Fruit fly (Drosophila melanogaster) whole organism, embryonic: ENCODE results near the gene CG13893.
A peak's percentile ranks its signal among the peaks of the same experiment; 100 is the strongest.

Experiments used
- Asciz ChIP-seq: fragments of 200-800 bp; sonication (Bioruptor generic); optimal IDR thresholded peaks from 2 replicates; lab custom pipeline; 2017; ENCODE audit warnings: missing biosample characterization, mild to moderate bottlenecking, missing genetic modification characterization, missing genetic modification reagents
- Awh ChIP-seq: fragments of 200-800 bp; sonication (Bioruptor generic); IDR thresholded peaks from 2 replicates; pipeline ENCODE4, ENCODE4 v1.3.6; 2022; ENCODE audit warnings: missing biosample characterization, missing genetic modification characterization
- Bgb ChIP-seq: fragments of 200-800 bp; sonication (Bioruptor generic); IDR thresholded peaks from 2 replicates; pipeline ENCODE4 v1.3.6; 2022; ENCODE audit warnings: missing biosample characterization, missing genetic modification characterization; ENCODE audit not compliant: partially characterized antibody
- CG11398 ChIP-seq: fragments of 200-800 bp; sonication (Bioruptor generic); optimal IDR thresholded peaks from 2 replicates; lab custom pipeline; 2016; ENCODE audit warnings: missing biosample characterization, missing genetic modification characterization
- CG13123 ChIP-seq: fragments of 200-800 bp; sonication (Bioruptor generic); optimal IDR thresholded peaks from 2 replicates; lab custom pipeline; 2016; ENCODE audit warnings: missing biosample characterization, missing genetic modification characterization
- CG17361 ChIP-seq: fragments of 200-800 bp; sonication (Bioruptor generic); IDR thresholded peaks from 3 replicates; pipeline ENCODE4 v1.3.6; 2022; ENCODE audit warnings: missing biosample characterization, missing genetic modification characterization
- CG2202 ChIP-seq: fragments of 200-800 bp; sonication (Bioruptor generic); optimal IDR thresholded peaks from 2 replicates; lab custom pipeline; 2018; ENCODE audit warnings: missing biosample characterization, mild to moderate bottlenecking, missing genetic modification characterization
- CG2678 ChIP-seq: fragments of 200-800 bp; sonication (Bioruptor generic); optimal IDR thresholded peaks from 3 replicates; lab custom pipeline; 2019; ENCODE audit warnings: missing biosample characterization, mild to moderate bottlenecking, missing genetic modification characterization, moderate library complexity
- CG2712 ChIP-seq: fragments of 200-800 bp; optimal IDR thresholded peaks from 3 replicates; lab custom pipeline; 2019; ENCODE audit warnings: missing biosample characterization, mild to moderate bottlenecking, missing genetic modification characterization, moderate library complexity
- CG5180 ChIP-seq: fragments of 200-800 bp; sonication (Bioruptor generic); optimal IDR thresholded peaks from 3 replicates; lab custom pipeline; 2017; ENCODE audit warnings: missing biosample characterization, missing genetic modification characterization, mild to moderate bottlenecking, moderate library complexity, missing genetic modification reagents
- CG5245 ChIP-seq: fragments of 200-800 bp; sonication (Bioruptor generic); optimal IDR thresholded peaks from 3 replicates; lab custom pipeline; 2016; ENCODE audit warnings: missing biosample characterization, missing genetic modification characterization
- CG6683 ChIP-seq: fragments of 200-800 bp; sonication (Bioruptor generic); optimal IDR thresholded peaks from 2 replicates; lab custom pipeline; 2017; ENCODE audit warnings: missing biosample characterization, mild to moderate bottlenecking, missing genetic modification characterization, missing genetic modification reagents
- CG7556 ChIP-seq: fragments of 200-800 bp; sonication (Bioruptor generic); optimal IDR thresholded peaks from 2 replicates; lab custom pipeline; 2017; ENCODE audit warnings: missing biosample characterization, mild to moderate bottlenecking, missing genetic modification characterization
- CG8281 ChIP-seq: fragments of 200-800 bp; sonication (Bioruptor generic); optimal IDR thresholded peaks from 2 replicates; lab custom pipeline; 2018; ENCODE audit warnings: missing biosample characterization, mild to moderate bottlenecking, missing genetic modification characterization, moderate library complexity
- CG9797 ChIP-seq: fragments of 200-800 bp; sonication (Bioruptor generic); optimal IDR thresholded peaks from 3 replicates; lab custom pipeline; 2018; ENCODE audit warnings: missing biosample characterization, mild to moderate bottlenecking, missing genetic modification characterization
- Dip3 ChIP-seq: fragments of 200-800 bp; sonication (Bioruptor generic); optimal IDR thresholded peaks from 3 replicates; lab custom pipeline; 2016; ENCODE audit warnings: missing biosample characterization, missing genetic modification characterization
- Dp ChIP-seq: fragments of 200-800 bp; sonication (Bioruptor generic); optimal IDR thresholded peaks from 2 replicates; lab custom pipeline; 2018; ENCODE audit warnings: missing biosample characterization, mild to moderate bottlenecking, missing genetic modification characterization, moderate library complexity
- E2f1 ChIP-seq: fragments of 200-800 bp; sonication (Bioruptor generic); IDR thresholded peaks from 2 replicates; pipeline ENCODE4 v1.3.6; 2022; ENCODE audit warnings: missing biosample characterization, missing genetic modification characterization
- E2f2 ChIP-seq: fragments of 200-800 bp; sonication (Bioruptor generic); IDR thresholded peaks from 2 replicates; pipeline ENCODE4 v1.3.6; 2022; ENCODE audit warnings: missing biosample characterization, missing genetic modification characterization
- Fer3 ChIP-seq: fragments of 200-800 bp; sonication (Bioruptor generic); optimal IDR thresholded peaks from 2 replicates; lab custom pipeline; 2018; ENCODE audit warnings: missing biosample characterization, mild to moderate bottlenecking, missing genetic modification characterization, moderate library complexity
- GATAe ChIP-seq: fragments of 200-800 bp; sonication (Bioruptor generic); conservative IDR thresholded peaks from 2 replicates; pipeline ENCODE4 v1.3.6; 2022; ENCODE audit warnings: missing biosample characterization, missing genetic modification characterization
- HLH54F ChIP-seq: fragments of 200-800 bp; sonication (Bioruptor generic); optimal IDR thresholded peaks from 3 replicates; lab custom pipeline; 2016; ENCODE audit warnings: missing biosample characterization, missing genetic modification characterization
- HmgZ ChIP-seq: fragments of 200-800 bp; sonication (Bioruptor generic); optimal IDR thresholded peaks from 2 replicates; lab custom pipeline; 2018; ENCODE audit warnings: missing biosample characterization, mild to moderate bottlenecking, missing genetic modification characterization
- Hmr ChIP-seq: fragments of 200-800 bp; sonication (Bioruptor generic); optimal IDR thresholded peaks from 3 replicates; lab custom pipeline; 2017; ENCODE audit warnings: mild to moderate bottlenecking, missing biosample characterization, missing genetic modification reagents, missing genetic modification characterization
- NC2β ChIP-seq: fragments of 200-800 bp; sonication (Bioruptor generic); optimal IDR thresholded peaks from 2 replicates; lab custom pipeline; 2016; ENCODE audit warnings: missing biosample characterization, missing genetic modification characterization
- Nf-YB ChIP-seq: fragments of 200-800 bp; sonication (Bioruptor generic); optimal IDR thresholded peaks from 3 replicates; lab custom pipeline; 2019; ENCODE audit warnings: missing biosample characterization, mild to moderate bottlenecking, missing genetic modification characterization, moderate library complexity
- Pdp1 ChIP-seq, 2 experiments: fragments of 200-800 bp; sonication (Bioruptor generic); optimal IDR thresholded peaks; 3 replicates each; lab custom pipeline; 2016; ENCODE audit warnings: missing biosample characterization in 2 of 2, missing genetic modification characterization in 2 of 2, mild to moderate bottlenecking in 1 of 2, moderate library complexity in 1 of 2
- ab ChIP-seq: fragments of 200-800 bp; sonication (Bioruptor generic); optimal IDR thresholded peaks from 2 replicates; lab custom pipeline; 2016; ENCODE audit warnings: missing biosample characterization, missing genetic modification characterization
- ac ChIP-seq: fragments of 200-800 bp; sonication (Bioruptor generic); optimal IDR thresholded peaks from 3 replicates; lab custom pipeline; 2017; ENCODE audit warnings: missing biosample characterization, mild to moderate bottlenecking, missing genetic modification characterization
- corto ChIP-seq: fragments of 200-800 bp; sonication (Bioruptor generic); optimal IDR thresholded peaks from 2 replicates; lab custom pipeline; 2016; ENCODE audit warnings: missing biosample characterization, mild to moderate bottlenecking, missing genetic modification characterization, moderate library complexity
- crol ChIP-seq: fragments of 200-800 bp; sonication (Bioruptor generic); IDR thresholded peaks from 2 replicates; pipeline ENCODE4 v1.3.6; 2022; ENCODE audit warnings: missing biosample characterization, missing genetic modification characterization
- cwo ChIP-seq: fragments of 200-800 bp; sonication (Bioruptor generic); optimal IDR thresholded peaks from 3 replicates; lab custom pipeline; 2017; ENCODE audit warnings: missing biosample characterization, missing genetic modification characterization, mild to moderate bottlenecking, moderate library complexity, missing genetic modification reagents
- dan ChIP-seq: fragments of 200-800 bp; sonication (Bioruptor generic); IDR thresholded peaks from 2 replicates; pipeline ENCODE4 v1.3.6; 2022; ENCODE audit warnings: missing biosample characterization, missing genetic modification characterization
- emc ChIP-seq: fragments of 200-800 bp; sonication (Bioruptor generic); optimal IDR thresholded peaks from 2 replicates; lab custom pipeline; 2016; ENCODE audit warnings: missing biosample characterization, missing genetic modification characterization
- fd102C ChIP-seq: fragments of 200-800 bp; sonication (Bioruptor generic); optimal IDR thresholded peaks from 2 replicates; lab custom pipeline; 2018; ENCODE audit warnings: missing biosample characterization, mild to moderate bottlenecking, missing genetic modification characterization, moderate library complexity
- fd64A ChIP-seq: fragments of 200-800 bp; sonication (Bioruptor generic); optimal IDR thresholded peaks from 3 replicates; lab custom pipeline; 2018; ENCODE audit warnings: missing biosample characterization, mild to moderate bottlenecking, missing genetic modification characterization
- gcm ChIP-seq: fragments of 200-800 bp; sonication (Bioruptor generic); optimal IDR thresholded peaks from 2 replicates; lab custom pipeline; 2019; ENCODE audit warnings: missing biosample characterization, mild to moderate bottlenecking, missing genetic modification characterization, moderate library complexity
- grn ChIP-seq: fragments of 200-800 bp; sonication (Bioruptor generic); optimal IDR thresholded peaks from 3 replicates; lab custom pipeline; 2017; ENCODE audit warnings: missing biosample characterization, missing genetic modification characterization
- kay ChIP-seq: fragments of 200-800 bp; sonication (Bioruptor generic); optimal IDR thresholded peaks from 2 replicates; lab custom pipeline; 2016; ENCODE audit warnings: missing biosample characterization, missing genetic modification characterization
- nerfin-1 ChIP-seq: fragments of 200-800 bp; sonication (Bioruptor generic); optimal IDR thresholded peaks from 3 replicates; lab custom pipeline; 2019; ENCODE audit warnings: missing biosample characterization, mild to moderate bottlenecking, missing genetic modification characterization, moderate library complexity
- prd ChIP-seq, 3 experiments: fragments of >200 bp in 2 of 3; fragments of 200-800 bp in 1 of 3; sonication (Bioruptor generic) in 1 of 3; optimal IDR thresholded peaks in 2 of 3; IDR thresholded peaks in 1 of 3; 2 replicates in 2 of 3; 3 replicates in 1 of 3; pipeline versions ENCODE4 v1.3.6 to Lab custom; 2017 to 2022; ENCODE audit warnings: missing biosample characterization in 1 of 3, missing genetic modification characterization in 1 of 3
- pum ChIP-seq: fragments of 200-800 bp; sonication (Bioruptor generic); optimal IDR thresholded peaks from 2 replicates; lab custom pipeline; 2016; ENCODE audit warnings: missing biosample characterization, missing genetic modification characterization
- scrt ChIP-seq: fragments of 200-800 bp; sonication (Bioruptor generic); optimal IDR thresholded peaks from 2 replicates; lab custom pipeline; 2018; ENCODE audit warnings: missing biosample characterization, mild to moderate bottlenecking, missing genetic modification characterization, moderate library complexity
- slbo ChIP-seq: fragments of 200-800 bp; sonication (Bioruptor generic); IDR thresholded peaks from 2 replicates; pipeline ENCODE4 v1.3.6; 2022; ENCODE audit warnings: missing biosample characterization, missing genetic modification characterization
- sna ChIP-seq: fragments of 200-800 bp; sonication (Bioruptor generic); IDR thresholded peaks from 2 replicates; pipeline ENCODE4 v1.3.6; 2022; ENCODE audit warnings: missing biosample characterization, missing genetic modification characterization; ENCODE audit not compliant: partially characterized antibody
- stc ChIP-seq: fragments of 200-800 bp; sonication (Bioruptor generic); IDR thresholded peaks from 2 replicates; pipeline ENCODE4 v1.3.6; 2022; ENCODE audit warnings: missing biosample characterization, missing genetic modification characterization
- tgo ChIP-seq: fragments of 200-800 bp; sonication (Bioruptor generic); IDR thresholded peaks from 3 replicates; pipeline ENCODE4 v1.3.6; 2022; ENCODE audit warnings: missing biosample characterization, missing genetic modification characterization
- twi ChIP-seq: fragments of 200-800 bp; optimal IDR thresholded peaks from 2 replicates; lab custom pipeline; 2019; ENCODE audit warnings: missing biosample characterization, mild to moderate bottlenecking, missing genetic modification characterization, moderate library complexity

Gene CG13893

DNA sequence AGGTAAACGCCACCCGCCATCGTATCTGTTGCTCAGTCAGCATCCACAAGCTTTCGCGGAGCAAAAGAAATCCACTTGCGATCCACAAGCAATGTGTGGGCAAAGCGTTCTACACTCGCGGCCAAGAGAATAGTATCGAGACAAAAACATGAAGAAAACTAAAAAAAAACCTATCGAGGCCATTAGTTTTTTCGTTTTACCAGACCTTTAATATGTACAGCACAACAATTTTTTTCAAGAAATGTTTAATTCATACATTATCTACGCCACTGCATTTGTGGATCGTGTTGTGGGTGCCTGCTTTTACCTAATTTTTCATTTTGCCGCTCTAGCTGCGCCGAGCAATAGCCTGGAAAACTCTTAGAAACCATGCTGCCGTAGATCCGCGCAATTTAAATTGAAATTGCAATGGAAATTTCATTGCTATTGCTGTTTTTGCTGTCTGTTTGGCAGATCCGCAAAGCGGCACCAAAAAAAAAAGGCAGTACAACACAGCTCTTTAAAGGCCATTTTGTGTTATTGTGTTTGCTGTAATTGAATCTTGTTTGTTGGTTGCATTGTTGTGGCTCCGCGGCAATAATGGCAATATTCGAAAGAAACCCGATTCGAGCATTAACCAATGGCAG lies 40.7 kb downstream of the CG13893 start (continued):
- TF ChIP-seq grn (GFP tag; lab: Kevin White, UChicago) (no peak), CG13123 (GFP tag; lab: Kevin White, UChicago) (no peak), CG6683 (peak; percentile 20), ab (GFP tag; lab: Kevin White, UChicago) (no peak), CG5180 (GFP tag; lab: Kevin White, UChicago) (peak; percentile 64), Hmr (GFP tag; lab: Kevin White, UChicago) (peak; percentile 43), CG2678 (peak; percentile 77), HmgZ (tag; lab: Kevin White, UChicago) (peak; percentile 16), CG11398 (GFP tag; lab: Kevin White, UChicago) (no peak), gcm (GFP tag; lab: Kevin White, UChicago) (peak; percentile 43), CG2202 (tag; lab: Kevin White, UChicago) (peak; percentile 35), fd64A (GFP tag; lab: Kevin White, UChicago) (peak; percentile 44), cwo (peak; percentile 64), CG5245 (peak; percentile 39), E2f1 (GFP tag; lab: Robert Waterston, UW) (peak; percentile 60), prd (optimal IDR thresholded peaks at IDR 0.05; lab: Kevin White, UChicago) (no peak), prd (GFP tag; IDR thresholded peaks at IDR 0.05; lab: Robert Waterston, UW) (peak; percentile 79), CG2712 (peak; percentile 72), Asciz (GFP tag; lab: Kevin White, UChicago) (peak; percentile 81), HLH54F (GFP tag; lab: Kevin White, UChicago) (no peak), GATAe (GFP tag; lab: Robert Waterston, UW) (no peak), E2f2 (peak; percentile 46; the same call in 1 of the 2 replicates), Bgb (no peak), CG17361 (GFP tag; lab: Robert Waterston, UW) (peak; percentile 73), kay (GFP tag; lab: Kevin White, UChicago) (peak; percentile 39), pum (GFP tag; lab: Kevin White, UChicago) (peak; percentile 12), crol (0 out of 2 replicates have a peak, but pooled peaks have one; percentile 19), dan (GFP tag; lab: Robert Waterston, UW) (0 out of 2 replicates have a peak, but pooled peaks have one; percentile 21), scrt (peak; percentile 21), NC2β (peak; percentile 36), corto (GFP tag; lab: Kevin White, UChicago) (no peak), CG9797 (GFP tag; lab: Kevin White, UChicago) (no peak), ac (no peak), CG7556 (GFP tag; lab: Kevin White, UChicago) (peak; percentile 48), sna (no peak), Pdp1 (GFP tag; optimal IDR thresholded peaks at IDR 0.05; lab: Kevin White, UChicago) (peak; percentile 17 to 55), emc (GFP tag; lab: Kevin White, UChicago) (peak; percentile 15), Awh (GFP tag; lab: Robert Waterston, UW) (peak; percentile 57; the same call in 1 of the 2 replicates), Dp (GFP tag; lab: Kevin White, UChicago) (no peak), Dip3 (GFP tag; lab: Kevin White, UChicago) (no peak), Nf-YB (GFP tag; lab: Kevin White, UChicago) (peak; percentile 20), slbo (peak; percentile 57), CG8281 (tag; lab: Kevin White, UChicago) (peak; percentile 13), Fer3 (tag; lab: Kevin White, UChicago) (peak; percentile 52), stc (GFP tag; lab: Robert Waterston, UW) (peak; percentile 74), fd102C (no peak), twi (tag; lab: Kevin White, UChicago) (no peak), tgo (GFP tag; lab: Robert Waterston, UW) (peak; percentile 67), nerfin-1 (tag; lab: Kevin White, UChicago) (peak; percentile 58)
